Worm (Caenorhabditis elegans) whole organism, L4/young adult: ENCODE results near the gene mex-6.

Source experiments
- W03F9.2 ChIP-seq: fragments of 150-350 bp; optimal IDR thresholded peaks from 2 replicates; lab custom pipeline; 2014; ENCODE audit warnings: missing biosample characterization, missing genetic modification characterization
- dao-5 ChIP-seq: sonication (generic microtip); optimal IDR thresholded peaks from 2 replicates; lab custom pipeline; 2016; ENCODE audit warnings: missing genotype, missing genetic modification characterization, moderate library complexity, missing compliant biosample characterization
- him-1 ChIP-seq: sonication (generic microtip); optimal IDR thresholded peaks from 2 replicates; lab custom pipeline; 2016; ENCODE audit warnings: missing genotype, missing genetic modification reagents, missing genetic modification characterization, missing compliant biosample characterization

mex-6 gene

DNA sequence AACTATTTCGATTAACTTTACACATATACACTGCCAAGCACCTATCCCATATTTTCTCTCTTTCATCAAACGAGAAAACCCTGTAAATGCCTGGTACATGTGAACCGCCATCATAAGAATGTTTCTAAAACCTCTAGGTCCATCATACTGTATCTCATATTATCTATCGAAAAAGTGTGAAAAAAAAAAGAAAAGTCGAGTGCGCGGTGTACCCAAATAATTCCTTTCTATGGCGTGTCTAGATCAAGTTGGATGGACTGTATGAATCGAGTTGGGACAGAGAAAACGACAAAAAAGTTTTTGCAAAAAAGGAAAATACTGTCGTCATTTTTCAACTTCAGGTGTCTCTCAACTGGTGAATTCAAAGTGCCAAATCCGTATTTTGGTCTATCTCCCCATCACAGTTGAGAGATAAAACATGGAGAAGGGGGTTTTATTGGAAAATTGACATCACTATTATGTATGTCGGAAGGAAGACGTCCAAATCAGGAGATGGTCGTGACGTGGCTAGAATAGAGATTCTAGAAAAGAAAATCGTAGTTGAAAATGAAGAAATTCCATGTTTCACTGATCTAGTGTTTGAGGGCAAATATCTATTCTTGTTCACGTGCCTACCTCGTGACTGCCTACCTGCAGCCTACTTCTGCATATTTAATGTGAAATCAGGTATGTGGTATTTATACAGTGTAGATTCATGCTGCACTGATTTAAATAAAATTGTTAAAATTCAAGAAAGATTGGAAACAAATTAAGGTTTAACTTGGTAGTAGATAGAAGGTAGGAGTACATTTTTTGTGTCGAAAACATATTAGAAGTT lies 30.5 kb upstream of the mex-6 start:
- no peak for TF ChIP-seq him-1
- TF ChIP-seq dao-5 (tag; lab: Kevin White, UChicago) = no peak
- no peak for TF ChIP-seq W03F9.2 (tag; lab: Kevin White, UChicago)

DNA sequence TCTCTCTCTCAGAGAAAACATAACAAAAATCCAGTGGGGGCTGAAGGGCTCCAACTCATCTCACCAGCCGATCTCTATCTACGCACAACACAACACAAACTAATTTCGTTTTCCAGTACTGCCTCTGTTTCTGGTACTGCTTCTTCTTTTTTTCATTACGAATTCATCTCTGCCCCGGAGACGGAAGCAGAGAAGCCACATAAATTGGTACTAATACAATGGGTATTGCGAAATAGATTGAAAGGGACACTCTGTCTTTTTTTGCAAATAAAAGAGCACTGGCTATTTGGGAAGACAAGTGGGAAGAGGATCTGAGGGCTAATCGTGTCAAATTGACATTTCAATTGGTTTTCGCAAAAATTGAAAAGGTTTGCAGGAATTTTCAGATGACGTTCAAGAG lies 26.7 kb upstream of the mex-6 start:
- TF ChIP-seq W03F9.2 (tag; lab: Kevin White, UChicago) (no peak), him-1 (no peak), dao-5 (tag; lab: Kevin White, UChicago) (no peak)

DNA sequence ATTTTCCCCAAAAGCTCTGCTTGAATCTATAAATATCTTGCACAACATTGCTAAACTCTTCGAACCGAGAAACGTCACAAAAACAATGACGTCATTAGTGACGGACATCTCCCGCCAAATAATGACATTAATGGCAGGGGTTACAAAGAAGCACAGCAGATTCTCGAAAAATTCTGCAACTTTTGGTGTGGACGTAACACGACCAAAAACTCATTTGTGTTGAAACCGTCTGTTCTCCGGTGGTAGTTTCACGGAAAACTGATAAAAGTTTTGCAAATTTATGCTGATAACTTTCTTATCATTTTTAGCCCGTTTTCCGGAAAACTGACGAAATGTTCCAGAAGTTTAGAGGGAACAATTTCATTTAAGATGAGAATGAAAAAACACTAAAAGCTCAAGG lies 25.4 kb upstream of the mex-6 start:
- no peak for TF ChIP-seq W03F9.2 (tag; lab: Kevin White, UChicago)
- TF ChIP-seq dao-5 (tag; lab: Kevin White, UChicago) = no peak

DNA sequence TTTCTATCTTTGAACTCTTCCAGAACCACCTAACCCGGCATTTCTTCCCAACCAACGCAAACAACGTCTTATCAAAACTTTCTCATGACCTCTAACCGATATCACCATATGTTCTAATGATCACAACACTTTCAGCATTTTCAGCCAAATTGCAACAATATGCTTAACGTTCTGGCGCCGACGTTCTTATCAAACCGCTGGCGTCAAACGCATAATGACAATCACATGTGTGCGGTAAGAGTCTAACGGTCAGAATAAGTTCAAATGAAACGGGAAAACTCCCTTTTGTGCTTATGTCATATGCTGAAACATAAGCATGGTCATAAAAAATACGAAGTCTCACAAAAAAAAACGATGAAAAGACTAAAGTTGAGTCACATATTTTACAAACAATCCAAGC lies 23.0 kb upstream of the mex-6 start:
- TF ChIP-seq dao-5 (tag; lab: Kevin White, UChicago) (no peak), him-1 (no peak), W03F9.2 (tag; lab: Kevin White, UChicago) (no peak)

DNA sequence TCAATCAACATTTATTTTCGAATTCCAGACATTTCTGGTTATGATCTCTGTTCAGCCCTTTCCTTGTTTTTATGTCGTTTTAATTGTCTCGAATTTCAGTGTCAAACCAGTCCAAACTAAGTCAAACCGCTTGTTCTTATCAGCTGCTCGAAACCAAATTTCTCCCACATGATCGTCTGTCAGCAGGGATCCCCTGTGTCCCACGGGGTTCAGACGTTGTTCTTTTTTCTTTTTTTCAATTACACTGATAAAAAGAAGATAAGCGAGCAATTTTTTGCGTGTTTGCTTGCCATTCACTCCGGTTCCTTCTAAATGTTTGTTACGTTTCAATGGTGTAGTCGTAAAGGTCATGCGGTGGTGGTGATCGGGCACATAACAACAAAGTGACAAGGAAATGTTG lies 22.0 kb upstream of the mex-6 start:
- TF ChIP-seq him-1 (no peak), dao-5 (tag; lab: Kevin White, UChicago) (no peak), W03F9.2 (tag; lab: Kevin White, UChicago) (no peak)

DNA sequence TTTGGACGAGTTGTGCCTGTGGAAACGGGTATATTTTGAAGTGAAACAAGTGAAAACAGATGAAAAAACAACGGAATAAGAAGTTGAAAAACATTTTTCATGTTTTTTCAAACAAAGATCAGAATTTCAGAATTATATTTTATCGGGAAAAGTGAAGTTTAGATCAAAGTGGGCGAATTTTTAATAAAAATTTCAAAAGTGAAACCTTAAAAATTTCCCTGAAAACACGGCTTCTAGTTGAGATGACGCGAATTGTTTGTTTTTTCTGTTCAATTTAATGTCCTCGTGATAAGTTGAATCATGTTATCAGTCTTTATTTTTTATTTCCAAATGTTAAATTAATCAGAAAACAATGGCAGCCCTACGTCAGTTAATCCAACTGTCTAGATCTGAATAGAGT lies 16.8 kb upstream of the mex-6 start, which contains the start of gene gcy-3:
gcy-3 (minus strand) TSS at position 101 of the 400 bp plus-strand sequence.
- TF ChIP-seq him-1 = no peak
- no peak for TF ChIP-seq dao-5 (tag; lab: Kevin White, UChicago)
- no peak for TF ChIP-seq W03F9.2 (tag; lab: Kevin White, UChicago)

DNA sequence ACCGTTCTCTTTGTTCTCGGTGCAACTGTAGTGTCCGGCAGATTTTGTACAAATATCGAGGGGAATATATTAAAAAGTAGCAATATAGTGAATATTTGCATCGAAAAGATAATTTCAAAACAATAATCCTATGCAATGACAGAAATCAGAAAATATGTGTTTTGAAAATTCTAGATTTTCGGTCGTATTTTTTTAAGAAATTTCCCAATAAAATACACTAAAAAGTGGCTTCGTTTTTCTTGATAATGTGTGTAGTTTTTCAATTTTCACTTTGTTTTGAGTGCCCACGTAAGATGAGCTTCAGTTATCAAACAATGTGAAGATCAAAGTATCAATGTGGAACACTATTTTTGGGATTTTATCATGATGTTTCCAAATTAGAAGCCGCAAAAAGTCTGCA lies 7.1 kb upstream of the mex-6 start, which contains the start of gene gcy-1:
gcy-1 (minus strand) TSS at position 101 of the 400 bp plus-strand sequence.
- TF ChIP-seq W03F9.2 (tag; lab: Kevin White, UChicago) (no peak), him-1 (no peak)

DNA sequence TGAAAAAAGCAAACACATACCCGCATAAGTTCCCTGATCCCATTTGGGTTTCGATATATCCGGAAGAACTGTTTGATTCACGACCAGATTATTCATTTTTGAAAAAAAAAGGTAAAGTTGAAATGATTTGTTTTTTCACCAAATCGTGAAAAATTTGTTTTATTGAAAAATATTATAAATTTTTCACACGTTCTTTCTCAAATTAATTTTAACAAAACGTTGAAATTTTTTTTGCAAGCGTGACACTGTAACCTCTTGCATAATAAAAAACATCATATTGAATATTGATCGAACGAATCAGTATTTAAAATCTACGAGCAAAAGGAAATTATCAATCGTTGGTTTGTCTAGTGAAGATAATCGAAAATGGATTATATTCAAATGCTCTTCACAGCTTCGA lies 5.2 kb upstream of the mex-6 start, which contains the start of the genes sfxn-1.1 and AH6.3:
sfxn-1.1 (minus strand) TSS at position 101 of the 400 bp plus-strand sequence.
AH6.3 (plus strand) TSS at position 275 of the 400 bp plus-strand sequence.
- TF ChIP-seq dao-5 (tag; lab: Kevin White, UChicago) = no peak
- TF ChIP-seq W03F9.2 (tag; lab: Kevin White, UChicago) = no peak
- TF ChIP-seq him-1 = no peak

DNA sequence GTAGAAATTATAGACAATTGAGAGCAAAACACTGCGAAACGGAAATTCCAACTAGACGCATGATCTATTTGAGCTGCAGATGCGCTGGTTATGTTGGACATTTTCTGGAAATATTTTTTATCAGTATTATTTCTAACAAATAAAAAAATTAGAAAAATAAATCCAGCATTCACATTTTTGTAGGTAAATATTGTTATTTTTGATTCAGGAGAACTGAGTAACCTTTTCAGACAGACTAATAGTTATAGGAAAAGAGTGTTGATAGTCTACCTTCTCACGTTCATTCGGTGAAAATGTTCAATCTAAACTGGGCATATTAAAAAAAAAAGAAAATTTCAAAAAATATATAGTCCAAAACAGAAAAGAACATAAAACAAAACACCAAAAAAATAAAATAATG lies 2.4 kb upstream of the mex-6 start, which contains the start of gene sra-1:
sra-1 (minus strand) TSS at position 101 of the 400 bp plus-strand sequence.
- no peak for TF ChIP-seq dao-5 (tag; lab: Kevin White, UChicago)
- TF ChIP-seq W03F9.2 (tag; lab: Kevin White, UChicago) = no peak
- TF ChIP-seq him-1 = no peak

DNA sequence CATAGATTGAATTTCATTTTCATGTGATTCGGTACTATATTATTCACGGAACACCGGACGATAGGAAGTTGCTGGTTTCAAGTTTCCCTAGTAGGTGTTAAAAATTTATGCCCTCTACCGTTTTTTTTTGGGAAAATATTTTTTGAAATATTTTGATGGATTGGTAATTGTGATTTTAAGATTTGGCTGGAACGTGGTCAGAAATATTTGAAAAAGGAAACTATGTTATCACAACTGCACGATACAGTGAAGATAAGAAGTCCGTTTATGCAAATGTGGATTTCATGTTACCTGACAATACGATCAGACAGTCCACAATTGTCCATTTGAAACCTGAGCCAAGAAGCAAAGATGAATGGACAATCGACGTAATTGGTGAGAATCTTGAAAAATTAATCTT lies 988 bp upstream of the mex-6 start, which contains the start of gene AH6.17:
AH6.17 (plus strand) TSS at position 185 of the 400 bp plus-strand sequence.
- TF ChIP-seq dao-5 (tag; lab: Kevin White, UChicago) (no peak), him-1 (no peak), W03F9.2 (tag; lab: Kevin White, UChicago) (no peak)

DNA sequence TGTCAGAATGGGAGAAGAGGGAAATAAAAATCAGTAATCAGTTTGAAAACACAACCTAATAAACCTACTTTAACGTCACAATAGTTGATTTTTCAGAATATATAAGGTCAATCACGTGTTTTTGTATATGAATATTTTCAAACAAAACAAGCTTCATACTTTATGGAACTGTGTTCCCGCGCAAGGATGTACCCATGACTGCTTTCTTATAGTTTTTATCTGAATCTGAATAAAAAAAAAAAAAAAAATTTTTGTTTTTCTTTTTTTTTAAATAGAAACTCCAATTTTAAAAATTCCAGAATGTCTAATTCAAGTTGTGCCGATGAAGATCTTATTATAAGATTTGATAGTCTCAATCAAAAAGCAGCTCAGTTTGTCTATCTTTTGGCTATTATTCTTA lies 4.5 kb downstream of the mex-6 start, which contains the start of gene sra-2:
sra-2 (plus strand) TSS at position 301 of the 400 bp plus-strand sequence.
- TF ChIP-seq W03F9.2 (tag; lab: Kevin White, UChicago) = no peak
- TF ChIP-seq dao-5 (tag; lab: Kevin White, UChicago) = no peak

DNA sequence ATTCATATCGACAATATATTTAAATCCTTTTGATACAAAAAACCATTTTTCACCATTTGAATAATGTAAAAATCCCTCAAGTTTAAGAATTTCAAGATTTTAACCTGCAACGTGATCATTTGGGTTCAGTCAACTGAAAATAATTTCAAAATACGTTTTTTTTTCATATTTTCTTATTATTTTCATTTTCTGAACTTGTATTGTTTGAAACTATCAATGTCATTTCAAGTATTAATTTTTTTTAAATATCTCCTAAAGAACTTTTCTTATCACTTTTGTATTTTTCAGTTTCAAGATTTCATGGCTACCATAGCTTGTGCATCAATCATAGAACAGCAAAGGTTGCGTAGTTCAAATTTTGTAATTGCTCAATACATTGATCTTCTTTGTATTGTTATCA lies 8.0 kb downstream of the mex-6 start, which contains the start of gene sra-9:
sra-9 (plus strand) TSS at position 301 of the 400 bp plus-strand sequence.
- TF ChIP-seq dao-5 (tag; lab: Kevin White, UChicago) (no peak), him-1 (no peak), W03F9.2 (tag; lab: Kevin White, UChicago) (no peak)

DNA sequence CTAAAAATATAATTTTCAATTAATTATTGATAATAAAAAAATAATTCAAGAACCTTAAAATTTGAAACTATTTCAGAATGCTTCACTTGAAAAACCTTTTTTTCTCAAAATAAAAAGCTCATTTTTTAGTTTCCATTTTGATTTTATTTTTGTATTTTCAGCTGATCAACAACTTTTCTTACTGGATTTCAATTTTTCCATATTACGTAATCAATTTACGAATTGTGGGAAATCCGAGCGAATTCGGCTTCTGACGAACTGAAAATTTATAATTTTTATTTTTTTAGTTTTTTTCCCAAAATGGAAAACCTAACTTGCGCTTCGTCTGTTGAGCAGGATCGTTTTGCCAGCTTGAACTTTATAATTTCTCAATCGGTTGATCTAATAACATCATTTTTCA lies 13.5 kb downstream of the mex-6 start, which contains the start of gene sra-8:
sra-8 (plus strand) TSS at position 301 of the 400 bp plus-strand sequence.
- no peak for TF ChIP-seq him-1
- no peak for TF ChIP-seq W03F9.2 (tag; lab: Kevin White, UChicago)
- no peak for TF ChIP-seq dao-5 (tag; lab: Kevin White, UChicago)

DNA sequence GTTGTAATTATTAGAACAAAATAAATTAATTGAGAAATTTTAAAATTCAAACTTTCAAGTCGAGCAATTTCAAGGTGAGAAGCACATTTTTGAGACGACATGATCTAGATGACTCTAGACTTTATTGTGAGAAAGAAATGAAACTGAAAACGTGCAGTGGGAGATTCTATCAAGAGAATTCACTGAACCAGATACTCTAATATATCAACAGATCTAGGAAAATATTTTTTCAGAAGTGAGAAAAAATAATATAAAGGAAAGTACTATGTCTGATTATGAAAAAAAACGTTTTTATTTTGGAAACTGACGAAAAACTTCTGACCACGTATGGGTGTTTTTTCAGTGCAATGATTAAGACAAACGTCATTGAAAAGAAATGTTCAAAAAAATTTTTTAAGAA lies 16.7 kb downstream of the mex-6 start, which contains the start of gene sra-3:
sra-3 (minus strand) TSS at position 101 of the 400 bp plus-strand sequence.
- TF ChIP-seq W03F9.2 (tag; lab: Kevin White, UChicago) = no peak
- TF ChIP-seq dao-5 (tag; lab: Kevin White, UChicago) = no peak
